Fruit fly (Drosophila melanogaster): Measurements from ENCODE around the gene wgn.

Gene wgn

DNA sequence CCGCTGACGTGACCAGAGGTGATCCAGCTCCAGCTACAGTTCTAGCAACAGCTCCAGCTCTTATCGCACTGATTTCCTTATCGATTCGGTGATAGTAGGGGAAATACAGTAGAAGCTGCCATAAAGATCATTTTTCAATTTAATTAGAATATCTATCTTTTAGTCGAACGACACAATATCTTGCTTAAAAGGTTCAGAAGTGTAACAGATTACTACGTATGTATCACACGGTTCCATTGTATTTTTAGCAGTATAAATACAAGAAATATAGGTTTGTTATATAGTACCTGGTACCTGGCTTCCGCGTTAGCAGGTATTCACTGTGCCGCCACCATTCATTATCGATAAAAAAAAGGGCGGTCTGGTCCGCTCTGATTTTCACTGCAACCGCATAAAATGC lies 10.2 kb upstream of the wgn start (continued):
- peak; percentile 78 for TF ChIP-seq cwo (GFP tag; optimal IDR thresholded peaks at IDR 0.05)
- no peak for TF ChIP-seq CG16813 (GFP tag; IDR thresholded peaks at IDR 0.05; ENCODE audit: partially characterized antibody)
- TF ChIP-seq gt (GFP tag; IDR thresholded peaks at IDR 0.05) = peak; percentile 53; the same call in 1 of the 2 replicates
- TF ChIP-seq CG4707 (GFP tag; optimal IDR thresholded peaks at IDR 0.05) = peak; percentile 44
- no peak for TF ChIP-seq yki (optimal IDR thresholded peaks at IDR 0.05)
- TF ChIP-seq chn (GFP tag; optimal IDR thresholded peaks at IDR 0.05) = peak; percentile 75
- 0 out of 2 replicates have a peak, but pooled peaks have one; percentile 10 for TF ChIP-seq aop (GFP tag; IDR thresholded peaks at IDR 0.05)
- peak; percentile 89 for TF ChIP-seq gem (tag; optimal IDR thresholded peaks at IDR 0.05)
- no peak for TF ChIP-seq Dip2 (GFP tag; IDR thresholded peaks at IDR 0.05)
- TF ChIP-seq HLH4C (GFP tag; IDR thresholded peaks at IDR 0.05; ENCODE audit: partially characterized antibody) = no peak
- no peak for TF ChIP-seq cad (GFP tag; optimal IDR thresholded peaks at IDR 0.05)
- no peak for TF ChIP-seq CG2129 (GFP tag; IDR thresholded peaks at IDR 0.05; ENCODE audit: partially characterized antibody)
- peak; percentile 89 for TF ChIP-seq tap (tag; optimal IDR thresholded peaks at IDR 0.05)
- TF ChIP-seq trh (GFP tag; optimal IDR thresholded peaks at IDR 0.05) = no peak
- TF ChIP-seq abd-A (tag; optimal IDR thresholded peaks at IDR 0.05) = no peak
- peak; percentile 50 for TF ChIP-seq CG10431 (GFP tag; optimal IDR thresholded peaks at IDR 0.05)
- TF ChIP-seq Med (GFP tag) = peak; percentile 85
- no peak for TF ChIP-seq BEAF-32 (GFP tag; optimal IDR thresholded peaks at IDR 0.05)
- peak; percentile 67 for TF ChIP-seq CG13775 (GFP tag; optimal IDR thresholded peaks at IDR 0.05)
- TF ChIP-seq CG42726 (GFP tag; IDR thresholded peaks at IDR 0.05; ENCODE audit: partially characterized antibody) = no peak
- peak; percentile 76 for TF ChIP-seq Atf6 (GFP tag; IDR thresholded peaks at IDR 0.05)
- peak; percentile 72 for TF ChIP-seq CG1602 (GFP tag; optimal IDR thresholded peaks at IDR 0.05)
- peak; percentile 79 for TF ChIP-seq sob (GFP tag; IDR thresholded peaks at IDR 0.05)
- no peak for TF ChIP-seq Trl (optimal IDR thresholded peaks at IDR 0.05)
- peak; percentile 75 for TF ChIP-seq Trl (GFP tag; optimal IDR thresholded peaks at IDR 0.05)
- no peak for TF ChIP-seq NK7.1 (GFP tag; optimal IDR thresholded peaks at IDR 0.05)
- TF ChIP-seq CG8281 (tag; optimal IDR thresholded peaks at IDR 0.05) = peak; percentile 59
- peak; percentile 80 for TF ChIP-seq CG10366 (GFP tag; IDR thresholded peaks at IDR 0.05)
- peak; percentile 59 for TF ChIP-seq CG9215 (GFP tag; IDR thresholded peaks at IDR 0.05)
- peak; percentile 65 for TF ChIP-seq CG10267 (tag; optimal IDR thresholded peaks at IDR 0.05)
- no peak for TF ChIP-seq eve (GFP tag; optimal IDR thresholded peaks at IDR 0.05)
- TF ChIP-seq chm (GFP tag; IDR thresholded peaks at IDR 0.05) = peak; percentile 70; the same call in 1 of the 2 replicates
- TF ChIP-seq Lhr (GFP tag; optimal IDR thresholded peaks at IDR 0.05) = peak; percentile 30
- 0 out of 3 replicates have a peak, but pooled peaks have one; percentile 56 for TF ChIP-seq otp (GFP tag; IDR thresholded peaks at IDR 0.05)
- no peak for TF ChIP-seq unc-4 (GFP tag; IDR thresholded peaks at IDR 0.05; ENCODE audit: partially characterized antibody)
- no peak for TF ChIP-seq Dad (GFP tag; optimal IDR thresholded peaks at IDR 0.05)
- peak; percentile 92 for TF ChIP-seq CG2678 (tag; optimal IDR thresholded peaks at IDR 0.05)
- peak; percentile 66 for TF ChIP-seq ttk (GFP tag; IDR thresholded peaks at IDR 0.05)
- peak; percentile 70; the same call in 1 of the 2 replicates for TF ChIP-seq slbo (GFP tag; IDR thresholded peaks at IDR 0.05)
- 0 out of 2 replicates have a peak, but pooled peaks have one; percentile 19 for TF ChIP-seq Adf1 (GFP tag; IDR thresholded peaks at IDR 0.05)
- no peak for TF ChIP-seq CG2199 (GFP tag; IDR thresholded peaks at IDR 0.05)
- TF ChIP-seq stc (GFP tag; IDR thresholded peaks at IDR 0.05) = peak; percentile 71
- TF ChIP-seq CG33213 (GFP tag; optimal IDR thresholded peaks at IDR 0.05) = peak; percentile 62
- TF ChIP-seq bigmax (GFP tag; optimal IDR thresholded peaks at IDR 0.05) = no peak
- TF ChIP-seq CG18262 (tag; optimal IDR thresholded peaks at IDR 0.05) = peak; percentile 82
- peak; percentile 72 for TF ChIP-seq CG7357 (GFP tag; IDR thresholded peaks at IDR 0.05)
- TF ChIP-seq CG14710 (tag; optimal IDR thresholded peaks at IDR 0.05) = peak; percentile 66
- peak; percentile 74 for TF ChIP-seq Gug (GFP tag; IDR thresholded peaks at IDR 0.05)
- peak; percentile 80 for TF ChIP-seq ems (GFP tag; optimal IDR thresholded peaks at IDR 0.05)
- TF ChIP-seq CG17829 (tag; optimal IDR thresholded peaks at IDR 0.05) = peak; percentile 87
- TF ChIP-seq unpg (GFP tag; optimal IDR thresholded peaks at IDR 0.05) = peak; percentile 89
- peak; percentile 63 for TF ChIP-seq CG9932 (GFP tag; IDR thresholded peaks at IDR 0.05)
